Fruit fly (Drosophila melanogaster): ENCODE measurements around the gene CG7488.

CG7488 gene

dm6 chr3R:12995522-12995921 lies at the start of gene CG7488:
Gene CG7488 (plus strand): TSS chr3R:12995620.
- TF ChIP-seq h (optimal IDR thresholded peaks at IDR 0.05) (no peak), insv (optimal IDR thresholded peaks at IDR 0.05) (no peak), Myc (optimal IDR thresholded peaks at IDR 0.05) (no peak), ttk (optimal IDR thresholded peaks at IDR 0.05) (no peak), psq (optimal IDR thresholded peaks at IDR 0.05) (no peak), Sin3A (optimal IDR thresholded peaks at IDR 0.05) (no peak)

dm6 chr3R:12957388-12957787 lies 38.0 kb upstream of the CG7488 start:
- TF ChIP-seq Myc (optimal IDR thresholded peaks at IDR 0.05) (no peak), insv (optimal IDR thresholded peaks at IDR 0.05) (no peak), Sin3A (optimal IDR thresholded peaks at IDR 0.05) (no peak)

DNA sequence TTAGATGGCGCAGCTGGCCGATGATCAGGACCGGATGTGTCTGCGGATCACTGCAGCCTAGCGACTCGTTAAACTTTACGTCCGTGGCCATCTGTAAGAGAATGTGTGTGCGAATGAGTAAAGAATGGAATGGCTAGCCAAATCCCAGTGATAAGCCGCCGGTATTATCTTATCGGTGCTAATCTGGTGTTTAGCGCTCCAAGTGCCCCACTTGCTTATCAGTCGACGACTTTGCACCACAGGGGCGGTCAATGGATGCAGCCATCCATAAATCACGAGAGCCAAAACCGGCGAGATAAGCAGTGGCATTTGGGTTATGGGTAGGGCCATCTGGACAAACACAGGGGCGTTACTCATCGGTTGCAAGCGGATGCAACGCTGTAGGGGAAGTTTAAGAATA lies 35.2 kb upstream of the CG7488 start:
- TF ChIP-seq Myc (optimal IDR thresholded peaks at IDR 0.05) (no peak), insv (optimal IDR thresholded peaks at IDR 0.05) (no peak), h (optimal IDR thresholded peaks at IDR 0.05) (no peak)

- TF ChIP-seq h (optimal IDR thresholded peaks at IDR 0.05) (no peak), ttk (optimal IDR thresholded peaks at IDR 0.05) (no peak), psq (optimal IDR thresholded peaks at IDR 0.05) (no peak), insv (optimal IDR thresholded peaks at IDR 0.05) (no peak), Sin3A (optimal IDR thresholded peaks at IDR 0.05) (no peak), Myc (optimal IDR thresholded peaks at IDR 0.05) (no peak)
Observed at dm6 chr3R:12960929-12961855, 34.2 kb upstream of the CG7488 start, which contains the start of gene Spc25. Gene Spc25 (plus strand): TSS chr3R:12961745.

- no peak for TF ChIP-seq ttk (optimal IDR thresholded peaks at IDR 0.05)
- TF ChIP-seq Myc (optimal IDR thresholded peaks at IDR 0.05), result no peak
- no peak for TF ChIP-seq psq (optimal IDR thresholded peaks at IDR 0.05)
- no peak for TF ChIP-seq insv (optimal IDR thresholded peaks at IDR 0.05)
- TF ChIP-seq Sin3A (optimal IDR thresholded peaks at IDR 0.05), result no peak
- no peak for TF ChIP-seq h (optimal IDR thresholded peaks at IDR 0.05)
Observed at dm6 chr3R:12962612-12963011, 32.8 kb upstream of the CG7488 start.

DNA sequence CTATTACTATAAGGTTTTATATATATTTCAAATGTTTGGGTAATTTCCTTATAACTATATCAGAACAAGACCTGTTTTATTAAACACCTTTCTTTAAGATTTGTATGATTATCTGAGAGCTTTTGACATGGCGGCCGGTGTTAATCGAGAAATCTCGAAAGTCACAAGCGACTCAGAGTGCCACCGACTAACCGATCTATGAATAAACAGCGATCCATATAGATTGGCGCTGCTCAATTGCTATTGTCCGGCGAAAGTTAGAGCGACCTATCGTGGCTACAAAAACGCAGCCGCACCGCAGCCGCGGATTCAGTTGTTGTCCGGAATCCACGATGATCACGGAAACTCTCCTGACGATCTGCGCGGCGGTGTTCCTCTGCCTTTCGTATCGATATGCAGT lies 31.9 kb upstream of the CG7488 start, which contains the start of gene Cyp304a1:
Gene Cyp304a1, plus strand, starts transcription at position 301 of the 400 bp plus-strand sequence.
- TF ChIP-seq Sin3A (optimal IDR thresholded peaks at IDR 0.05) (no peak), psq (optimal IDR thresholded peaks at IDR 0.05) (no peak), ttk (optimal IDR thresholded peaks at IDR 0.05) (no peak), h (optimal IDR thresholded peaks at IDR 0.05) (no peak), Myc (optimal IDR thresholded peaks at IDR 0.05) (no peak), insv (optimal IDR thresholded peaks at IDR 0.05) (no peak)

dm6 chr3R:12964043-12964442 lies 31.4 kb upstream of the CG7488 start:
- TF ChIP-seq h (optimal IDR thresholded peaks at IDR 0.05), result no peak
- no peak for TF ChIP-seq Myc (optimal IDR thresholded peaks at IDR 0.05)
- no peak for TF ChIP-seq ttk (optimal IDR thresholded peaks at IDR 0.05)
- no peak for TF ChIP-seq psq (optimal IDR thresholded peaks at IDR 0.05)
- TF ChIP-seq insv (optimal IDR thresholded peaks at IDR 0.05), result no peak
- TF ChIP-seq Sin3A (optimal IDR thresholded peaks at IDR 0.05), result no peak

DNA sequence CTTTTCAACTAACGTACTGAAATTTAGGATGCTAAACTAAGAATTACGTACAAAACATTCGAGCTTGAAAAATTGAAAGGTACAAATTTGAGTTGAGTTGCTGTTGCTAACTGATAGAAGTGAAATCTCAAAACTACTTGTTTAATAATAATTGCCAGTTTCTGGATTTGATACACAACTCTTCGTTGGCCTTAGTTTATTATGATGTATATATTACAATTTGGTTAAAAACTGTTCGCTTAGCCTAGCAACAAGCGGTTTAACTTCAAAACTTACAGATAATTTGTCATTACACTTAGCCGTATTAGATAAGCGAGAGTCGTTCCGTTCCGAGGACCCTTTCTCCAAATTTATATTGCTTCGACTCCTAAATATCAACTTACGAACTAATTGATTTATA lies 27.8 kb upstream of the CG7488 start, which contains the start of the genes CG14384 and grsm:
Gene CG14384, minus strand, starts transcription at position 101 of the 400 bp plus-strand sequence.
Gene grsm, minus strand, starts transcription at position 101 of the 400 bp plus-strand sequence.
- no peak for TF ChIP-seq h (optimal IDR thresholded peaks at IDR 0.05)
- no peak for TF ChIP-seq ttk (optimal IDR thresholded peaks at IDR 0.05)
- no peak for TF ChIP-seq Myc (optimal IDR thresholded peaks at IDR 0.05)
- no peak for TF ChIP-seq psq (optimal IDR thresholded peaks at IDR 0.05)
- no peak for TF ChIP-seq Sin3A (optimal IDR thresholded peaks at IDR 0.05)
- no peak for TF ChIP-seq insv (optimal IDR thresholded peaks at IDR 0.05)

DNA sequence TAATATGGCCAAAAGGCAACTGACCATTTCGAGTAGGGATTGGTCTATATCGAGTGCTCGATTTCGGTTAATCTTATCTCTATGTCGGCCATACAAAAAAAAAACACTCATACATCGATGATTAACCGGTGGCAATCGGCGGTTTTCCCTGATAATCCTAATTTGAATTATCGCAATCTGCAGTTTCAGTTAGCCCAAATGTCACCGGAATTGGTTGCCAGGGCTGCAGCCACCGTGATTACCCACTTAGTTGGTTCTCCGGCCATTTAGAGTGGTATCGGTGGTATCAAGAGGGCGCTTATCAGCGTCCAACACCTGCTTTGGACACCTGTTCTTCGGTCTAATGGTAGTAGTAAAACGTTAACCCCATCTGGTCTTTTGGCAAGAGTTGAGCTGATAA lies 23.3 kb upstream of the CG7488 start:
- TF ChIP-seq h (optimal IDR thresholded peaks at IDR 0.05) (no peak), psq (optimal IDR thresholded peaks at IDR 0.05) (no peak), insv (optimal IDR thresholded peaks at IDR 0.05) (no peak), Sin3A (optimal IDR thresholded peaks at IDR 0.05) (no peak), ttk (optimal IDR thresholded peaks at IDR 0.05) (no peak), Myc (optimal IDR thresholded peaks at IDR 0.05) (no peak)

- TF ChIP-seq psq (optimal IDR thresholded peaks at IDR 0.05) (no peak), ttk (optimal IDR thresholded peaks at IDR 0.05) (no peak), insv (optimal IDR thresholded peaks at IDR 0.05) (no peak), h (optimal IDR thresholded peaks at IDR 0.05) (no peak), Myc (optimal IDR thresholded peaks at IDR 0.05) (no peak), Sin3A (optimal IDR thresholded peaks at IDR 0.05) (no peak)
Observed at dm6 chr3R:12974447-12974846, 21.0 kb upstream of the CG7488 start.

dm6 chr3R:12975223-12975622 lies 20.2 kb upstream of the CG7488 start:
- TF ChIP-seq Sin3A (optimal IDR thresholded peaks at IDR 0.05), result no peak
- no peak for TF ChIP-seq Myc (optimal IDR thresholded peaks at IDR 0.05)
- no peak for TF ChIP-seq psq (optimal IDR thresholded peaks at IDR 0.05)
- no peak for TF ChIP-seq ttk (optimal IDR thresholded peaks at IDR 0.05)

DNA sequence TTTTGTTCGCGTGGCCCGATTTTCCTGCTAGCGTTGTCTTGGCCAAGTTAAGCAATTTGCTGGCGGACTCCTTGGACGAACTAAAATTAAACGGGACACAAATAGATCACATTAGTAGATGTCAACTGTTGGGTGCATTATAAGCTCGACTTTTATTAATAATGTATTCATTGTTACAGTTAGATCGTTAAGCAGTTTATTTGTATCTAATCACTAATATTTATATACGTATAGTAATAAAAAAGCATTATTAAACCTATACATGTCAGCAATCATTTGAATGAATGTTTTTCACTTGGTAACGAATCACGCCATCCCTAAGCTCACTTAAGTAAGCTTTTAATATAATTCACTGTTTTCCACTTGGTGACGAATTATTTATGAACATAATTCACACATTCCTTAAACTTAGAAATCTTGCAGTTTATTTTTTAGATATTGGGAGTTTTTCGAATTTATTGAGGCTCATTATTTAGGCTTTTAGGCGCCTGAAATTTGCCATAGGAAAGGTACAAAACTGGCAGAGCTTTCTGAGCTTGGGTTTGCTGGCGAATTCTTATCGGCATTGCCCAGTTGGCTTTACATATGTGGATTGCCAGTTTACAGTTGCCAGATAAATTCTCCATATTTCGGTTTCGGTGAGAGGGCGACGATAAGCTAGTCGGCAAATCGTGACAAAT lies 17.9 kb upstream of the CG7488 start, which contains the start of the genes CG7381 and CG7091:
Gene CG7381, minus strand, starts transcription at position 101 of the 680 bp plus-strand sequence.
Gene CG7091, plus strand, starts transcription at position 630 of the 680 bp plus-strand sequence.
- TF ChIP-seq ttk (optimal IDR thresholded peaks at IDR 0.05) (no peak), Sin3A (optimal IDR thresholded peaks at IDR 0.05) (no peak), insv (optimal IDR thresholded peaks at IDR 0.05) (no peak), h (optimal IDR thresholded peaks at IDR 0.05) (no peak), Myc (optimal IDR thresholded peaks at IDR 0.05) (no peak), psq (optimal IDR thresholded peaks at IDR 0.05) (no peak)

Measured in Kc167 (cell line).